Fruit fly (Drosophila melanogaster) whole organism, embryonic: ENCODE results near the gene SelT.
A peak's percentile ranks its signal among the peaks of the same experiment; 100 is the strongest.

Experiments
- Bteb2 ChIP-seq: fragments of 200-800 bp; sonication (Bioruptor generic); optimal IDR thresholded peaks from 2 replicates; lab custom pipeline; 2016; ENCODE audit warnings: missing biosample characterization, missing genetic modification characterization
- CG1024 ChIP-seq: fragments of 200-800 bp; sonication (Bioruptor generic); IDR thresholded peaks from 2 replicates; pipeline ENCODE4 v1.3.6; 2022; ENCODE audit warnings: missing biosample characterization, missing genetic modification characterization
- CG10565 ChIP-seq: fragments of 200-800 bp; sonication (Bioruptor generic); optimal IDR thresholded peaks from 3 replicates; lab custom pipeline; 2016; ENCODE audit warnings: missing biosample characterization, mild to moderate bottlenecking, missing genetic modification characterization
- CG10979 ChIP-seq: fragments of 200-800 bp; sonication (Bioruptor generic); optimal IDR thresholded peaks from 2 replicates; lab custom pipeline; 2018; ENCODE audit warnings: missing biosample characterization, mild to moderate bottlenecking, missing genetic modification characterization, moderate library complexity
- CG11093 ChIP-seq: fragments of 200-800 bp; sonication (Bioruptor generic); IDR thresholded peaks from 3 replicates; pipeline ENCODE4 v1.3.6; 2022; ENCODE audit warnings: missing biosample characterization, missing genetic modification characterization
- CG11456 ChIP-seq: fragments of 200-800 bp; sonication (Bioruptor generic); IDR thresholded peaks from 3 replicates; pipeline ENCODE4 v1.3.6; 2022; ENCODE audit warnings: missing biosample characterization, missing genetic modification characterization
- CG11560 ChIP-seq: fragments of 200-800 bp; sonication (Bioruptor generic); IDR thresholded peaks from 3 replicates; pipeline ENCODE4 v1.3.6; 2022; ENCODE audit warnings: missing biosample characterization, missing genetic modification characterization
- CG13894 ChIP-seq: fragments of 200-800 bp; sonication (Bioruptor generic); optimal IDR thresholded peaks from 3 replicates; lab custom pipeline; 2018; ENCODE audit warnings: missing biosample characterization, mild to moderate bottlenecking, missing genetic modification characterization, moderate library complexity
- CG15514 ChIP-seq: fragments of 200-800 bp; sonication (Bioruptor generic); optimal IDR thresholded peaks from 3 replicates; lab custom pipeline; 2017; ENCODE audit warnings: missing biosample characterization, missing genetic modification characterization, mild to moderate bottlenecking, moderate library complexity, missing genetic modification reagents
- CG1602 ChIP-seq: fragments of 200-800 bp; sonication (Bioruptor generic); optimal IDR thresholded peaks from 3 replicates; lab custom pipeline; 2016; ENCODE audit warnings: missing biosample characterization, missing genetic modification characterization
- CG17912 ChIP-seq: fragments of 200-800 bp; sonication (Bioruptor generic); optimal IDR thresholded peaks from 2 replicates; lab custom pipeline; 2018; ENCODE audit warnings: missing biosample characterization, mild to moderate bottlenecking, missing genetic modification characterization
- CG18599 ChIP-seq: fragments of 200-800 bp; sonication (Bioruptor generic); optimal IDR thresholded peaks from 3 replicates; lab custom pipeline; 2017; ENCODE audit warnings: missing biosample characterization, missing genetic modification characterization, mild to moderate bottlenecking, moderate library complexity, missing genetic modification reagents
- CG2129 ChIP-seq: fragments of 200-800 bp; sonication (Bioruptor generic); IDR thresholded peaks from 2 replicates; pipeline ENCODE4 v1.3.6; 2022; ENCODE audit warnings: missing biosample characterization, missing genetic modification characterization; ENCODE audit not compliant: partially characterized antibody
- CG2199 ChIP-seq: fragments of 200-800 bp; sonication (Bioruptor generic); IDR thresholded peaks from 3 replicates; pipeline ENCODE4 v1.3.6; 2022; ENCODE audit warnings: missing biosample characterization, missing genetic modification characterization
- CG2202 ChIP-seq: fragments of 200-800 bp; sonication (Bioruptor generic); optimal IDR thresholded peaks from 2 replicates; lab custom pipeline; 2018; ENCODE audit warnings: missing biosample characterization, mild to moderate bottlenecking, missing genetic modification characterization
- CG2712 ChIP-seq: fragments of 200-800 bp; optimal IDR thresholded peaks from 3 replicates; lab custom pipeline; 2019; ENCODE audit warnings: missing biosample characterization, mild to moderate bottlenecking, missing genetic modification characterization, moderate library complexity
- CG31365 ChIP-seq: fragments of 200-800 bp; sonication (Bioruptor generic); optimal IDR thresholded peaks from 2 replicates; lab custom pipeline; 2018; ENCODE audit warnings: missing biosample characterization, mild to moderate bottlenecking, missing genetic modification characterization
- CG3281 ChIP-seq: fragments of 200-800 bp; sonication (Bioruptor generic); optimal IDR thresholded peaks from 3 replicates; lab custom pipeline; 2017; ENCODE audit warnings: missing biosample characterization, mild to moderate bottlenecking, missing genetic modification characterization
- CG5245 ChIP-seq: fragments of 200-800 bp; sonication (Bioruptor generic); optimal IDR thresholded peaks from 3 replicates; lab custom pipeline; 2016; ENCODE audit warnings: missing biosample characterization, missing genetic modification characterization
- CG5953 ChIP-seq: fragments of 200-800 bp; sonication (Bioruptor generic); IDR thresholded peaks from 2 replicates; pipeline ENCODE4 v1.3.6; 2022; ENCODE audit warnings: missing biosample characterization, missing genetic modification characterization
- CG7556 ChIP-seq: fragments of 200-800 bp; sonication (Bioruptor generic); optimal IDR thresholded peaks from 2 replicates; lab custom pipeline; 2017; ENCODE audit warnings: missing biosample characterization, mild to moderate bottlenecking, missing genetic modification characterization
- CG7987 ChIP-seq: fragments of 200-800 bp; sonication (Bioruptor generic); optimal IDR thresholded peaks from 2 replicates; lab custom pipeline; 2018; ENCODE audit warnings: missing biosample characterization, mild to moderate bottlenecking, missing genetic modification characterization, moderate library complexity
- CG8478 ChIP-seq: fragments of >200 bp; optimal IDR thresholded peaks from 2 replicates; lab custom pipeline; 2018
- Chrac-16 ChIP-seq: fragments of 200-800 bp; sonication (Bioruptor generic); optimal IDR thresholded peaks from 3 replicates; lab custom pipeline; 2016; ENCODE audit warnings: missing biosample characterization, missing genetic modification characterization
- Doc2 ChIP-seq: fragments of 200-800 bp; sonication (Bioruptor generic); IDR thresholded peaks from 2 replicates; pipeline ENCODE4 v1.3.6; 2022; ENCODE audit warnings: missing biosample characterization, missing genetic modification characterization
- Drgx ChIP-seq: fragments of 200-800 bp; sonication (Bioruptor generic); IDR thresholded peaks from 2 replicates; pipeline ENCODE4 v1.3.6; 2022; ENCODE audit warnings: missing biosample characterization, missing genetic modification characterization
- E2f2 ChIP-seq: fragments of 200-800 bp; sonication (Bioruptor generic); IDR thresholded peaks from 2 replicates; pipeline ENCODE4 v1.3.6; 2022; ENCODE audit warnings: missing biosample characterization, missing genetic modification characterization
- Hand ChIP-seq: fragments of 200-800 bp; sonication (Bioruptor generic); optimal IDR thresholded peaks from 2 replicates; lab custom pipeline; 2017; ENCODE audit warnings: mild to moderate bottlenecking, missing biosample characterization, missing genetic modification reagents, missing genetic modification characterization
- Hr78 ChIP-seq, 2 experiments: fragments of 200-800 bp in 1 of 2; fragments of >200 bp in 1 of 2; sonication (Bioruptor generic) in 1 of 2; optimal IDR thresholded peaks; 2 replicates each; lab custom pipeline; 2017 to 2019; ENCODE audit warnings: missing biosample characterization in 2 of 2, missing genetic modification characterization in 2 of 2, mild to moderate bottlenecking in 1 of 2, moderate library complexity in 1 of 2
- MBD-R2 ChIP-seq: fragments of 200-800 bp; sonication (Bioruptor generic); IDR thresholded peaks from 2 replicates; pipeline ENCODE4 v1.3.6; 2022; ENCODE audit warnings: missing biosample characterization, missing genetic modification characterization
- Pdp1 ChIP-seq, 2 experiments: fragments of 200-800 bp; sonication (Bioruptor generic); optimal IDR thresholded peaks; 3 replicates each; lab custom pipeline; 2016; ENCODE audit warnings: missing biosample characterization in 2 of 2, missing genetic modification characterization in 2 of 2, mild to moderate bottlenecking in 1 of 2, moderate library complexity in 1 of 2
- Six4 ChIP-seq: fragments of 200-800 bp; sonication (Bioruptor generic); optimal IDR thresholded peaks from 2 replicates; lab custom pipeline; 2016; ENCODE audit warnings: missing biosample characterization, missing genetic modification characterization
- ato ChIP-seq: fragments of 200-800 bp; sonication (Bioruptor generic); IDR thresholded peaks from 2 replicates; pipeline ENCODE4 v1.3.6; 2022; ENCODE audit warnings: missing biosample characterization, missing genetic modification characterization; ENCODE audit not compliant: partially characterized antibody
- fd102C ChIP-seq: fragments of 200-800 bp; sonication (Bioruptor generic); optimal IDR thresholded peaks from 2 replicates; lab custom pipeline; 2018; ENCODE audit warnings: missing biosample characterization, mild to moderate bottlenecking, missing genetic modification characterization, moderate library complexity
- gce ChIP-seq: fragments of 200-800 bp; sonication (Bioruptor generic); IDR thresholded peaks from 3 replicates; pipeline ENCODE4 v1.3.6; 2022; ENCODE audit warnings: missing biosample characterization, missing genetic modification characterization
- gsb ChIP-seq: fragments of 200-800 bp; sonication (Bioruptor generic); IDR thresholded peaks from 2 replicates; pipeline ENCODE4 v1.3.6; 2022; ENCODE audit warnings: missing biosample characterization, missing genetic modification characterization
- lola ChIP-seq, 3 experiments: fragments of >200 bp in 2 of 3; fragments of 200-800 bp in 1 of 3; sonication (Bioruptor generic) in 1 of 3; optimal IDR thresholded peaks; 2 replicates each; lab custom pipeline; 2017 to 2019; ENCODE audit warnings: missing biosample characterization in 3 of 3, missing genetic modification characterization in 3 of 3, mild to moderate bottlenecking in 1 of 3, moderate library complexity in 1 of 3
- nau ChIP-seq: fragments of 200-800 bp; sonication (Bioruptor generic); optimal IDR thresholded peaks from 3 replicates; lab custom pipeline; 2017; ENCODE audit warnings: missing biosample characterization, mild to moderate bottlenecking, missing genetic modification characterization, missing genetic modification reagents
- nmo ChIP-seq: fragments of 200-800 bp; sonication (Bioruptor generic); optimal IDR thresholded peaks from 2 replicates; lab custom pipeline; 2018; ENCODE audit warnings: missing biosample characterization, mild to moderate bottlenecking, missing genetic modification characterization, moderate library complexity
- nom ChIP-seq: fragments of 200-800 bp; sonication (Bioruptor generic); optimal IDR thresholded peaks from 2 replicates; lab custom pipeline; 2017; ENCODE audit warnings: missing biosample characterization, missing genetic modification characterization, mild to moderate bottlenecking, moderate library complexity, missing genetic modification reagents
- otp ChIP-seq: fragments of 200-800 bp; sonication (Bioruptor generic); IDR thresholded peaks from 3 replicates; pipeline ENCODE4, ENCODE4 v1.3.6; 2022; ENCODE audit warnings: missing biosample characterization, missing genetic modification characterization
- pb ChIP-seq: fragments of 200-800 bp; sonication (Bioruptor generic); optimal IDR thresholded peaks from 3 replicates; lab custom pipeline; 2016; ENCODE audit warnings: missing biosample characterization, missing genetic modification characterization
- phol ChIP-seq: fragments of 200-800 bp; sonication (Bioruptor generic); optimal IDR thresholded peaks from 3 replicates; lab custom pipeline; 2018; ENCODE audit warnings: missing biosample characterization, mild to moderate bottlenecking, missing genetic modification characterization, moderate library complexity
- pzg ChIP-seq: fragments of 200-800 bp; sonication (Bioruptor generic); optimal IDR thresholded peaks from 3 replicates; lab custom pipeline; 2018; ENCODE audit warnings: missing biosample characterization, mild to moderate bottlenecking, missing genetic modification characterization, moderate library complexity
- schlank ChIP-seq: fragments of 200-800 bp; sonication (Bioruptor generic); optimal IDR thresholded peaks from 2 replicates; lab custom pipeline; 2018; ENCODE audit warnings: missing biosample characterization, mild to moderate bottlenecking, missing genetic modification characterization
- sens ChIP-seq: fragments of 200-800 bp; sonication (Bioruptor generic); peaks from one replicate; lab custom pipeline; 2016; ENCODE audit warnings: missing biosample characterization, missing genetic modification characterization
- sim ChIP-seq: fragments of 200-800 bp; sonication (Bioruptor generic); IDR thresholded peaks from 2 replicates; pipeline ENCODE4 v1.3.6; 2022; ENCODE audit warnings: missing biosample characterization, missing genetic modification characterization
- trem ChIP-seq: fragments of 200-800 bp; optimal IDR thresholded peaks from 3 replicates; lab custom pipeline; 2019; ENCODE audit warnings: missing biosample characterization, mild to moderate bottlenecking, missing genetic modification characterization, moderate library complexity
- twi ChIP-seq: fragments of 200-800 bp; optimal IDR thresholded peaks from 2 replicates; lab custom pipeline; 2019; ENCODE audit warnings: missing biosample characterization, mild to moderate bottlenecking, missing genetic modification characterization, moderate library complexity

Gene SelT

dm6 chr2L:5052367-5052914 is 41.7 kb downstream of the SelT start, which contains the start of gene senju (continued):
- peak; percentile 48 for TF ChIP-seq twi (tag; lab: Kevin White, UChicago)
- TF ChIP-seq Hand (GFP tag; lab: Kevin White, UChicago) = peak; percentile 82
- peak; percentile 76 for TF ChIP-seq phol (tag; lab: Kevin White, UChicago)
- TF ChIP-seq CG2202 = peak; percentile 77
- TF ChIP-seq CG31365 (tag; lab: Kevin White, UChicago) = peak; percentile 75
- peak; percentile 90 for TF ChIP-seq CG11456 (GFP tag; lab: Robert Waterston, UW)
- TF ChIP-seq nmo (GFP tag; lab: Kevin White, UChicago) = peak; percentile 65
- peak; percentile 79 for TF ChIP-seq CG17912 (GFP tag; lab: Kevin White, UChicago)
- 0 out of 3 replicates have a peak, but pooled peaks have one; percentile 35 for TF ChIP-seq CG2199 (GFP tag; lab: Robert Waterston, UW)
- TF ChIP-seq CG1024 = peak; percentile 68
- peak; percentile 79 for TF ChIP-seq pb (GFP tag; lab: Kevin White, UChicago)
- peak; percentile 82 for TF ChIP-seq CG13894 (tag; lab: Kevin White, UChicago)
- TF ChIP-seq Pdp1 (GFP tag; optimal IDR thresholded peaks at IDR 0.05; lab: Kevin White, UChicago) = peak; percentile 79 to 80
- TF ChIP-seq CG10979 (tag; lab: Kevin White, UChicago) = peak; percentile 76
- TF ChIP-seq CG11560 = no peak
- peak; percentile 66 for TF ChIP-seq ato (GFP tag; lab: Robert Waterston, UW)
- peak; percentile 62; the same call in 1 of the 2 replicates for TF ChIP-seq sim (GFP tag; lab: Robert Waterston, UW)
- TF ChIP-seq CG18599 = peak; percentile 90
- TF ChIP-seq E2f2 (GFP tag; lab: Robert Waterston, UW) = peak; percentile 55; the same call in 1 of the 2 replicates
- no peak for TF ChIP-seq CG8478 (lab: Kevin White, UChicago)
- peak; percentile 95 for TF ChIP-seq pzg (GFP tag; lab: Kevin White, UChicago)
- peak in 1 of 2 experiments; percentile 59 for TF ChIP-seq Hr78 (GFP tag; optimal IDR thresholded peaks at IDR 0.05; lab: Kevin White, UChicago)
- TF ChIP-seq CG7556 = peak; percentile 86
- TF ChIP-seq nau (GFP tag; lab: Kevin White, UChicago) = peak; percentile 81
- peak; percentile 80 for TF ChIP-seq CG5245 (GFP tag; lab: Kevin White, UChicago)
- TF ChIP-seq Bteb2 = peak; percentile 50
- peak; percentile 61; the same call in 2 of the 3 replicates for TF ChIP-seq CG11093
- no peak for TF ChIP-seq fd102C (GFP tag; lab: Kevin White, UChicago)
- TF ChIP-seq lola (GFP tag; optimal IDR thresholded peaks at IDR 0.05; lab: Kevin White, UChicago) = peak in 1 of 3 experiments; percentile 57
- TF ChIP-seq CG5953 (GFP tag; lab: Robert Waterston, UW) = peak; percentile 62; the same call in 1 of the 2 replicates
- peak; percentile 84 for TF ChIP-seq Six4 (GFP tag; lab: Kevin White, UChicago)
- TF ChIP-seq Chrac-16 (GFP tag; lab: Kevin White, UChicago) = peak; percentile 90
- TF ChIP-seq CG15514 (GFP tag; lab: Kevin White, UChicago) = peak; percentile 88
- TF ChIP-seq trem (tag; lab: Kevin White, UChicago) = peak; percentile 51
- TF ChIP-seq otp (GFP tag; lab: Robert Waterston, UW) = peak; percentile 57
- TF ChIP-seq schlank = peak; percentile 76
- no peak for TF ChIP-seq CG10565 (GFP tag; lab: Kevin White, UChicago)
- no peak; the same call in none of the 2 replicates for TF ChIP-seq gsb
- peak; percentile 98 for TF ChIP-seq sens (GFP tag; lab: Kevin White, UChicago)
- peak; percentile 69 for TF ChIP-seq CG1602 (GFP tag; lab: Kevin White, UChicago)
- TF ChIP-seq CG3281 (GFP tag; lab: Kevin White, UChicago) = peak; percentile 78
- no peak for TF ChIP-seq CG2129 (GFP tag; lab: Robert Waterston, UW)
- peak; percentile 98 for TF ChIP-seq MBD-R2 (GFP tag; lab: Robert Waterston, UW)
- TF ChIP-seq Doc2 (GFP tag; lab: Robert Waterston, UW) = no peak
- peak; percentile 79; the same call in 2 of the 3 replicates for TF ChIP-seq gce (GFP tag; lab: Robert Waterston, UW)
- peak; percentile 74 for TF ChIP-seq nom (GFP tag; lab: Kevin White, UChicago)
- TF ChIP-seq CG2712 (tag; lab: Kevin White, UChicago) = peak; percentile 76
- peak; percentile 93 for TF ChIP-seq CG7987
- peak; percentile 81 for TF ChIP-seq Drgx (GFP tag; lab: Robert Waterston, UW)
